Worm (Caenorhabditis elegans): ENCODE measurements around the gene W06A7.4.

W06A7.4 gene

ce11 chrV:14824124-14824523, at the start of gene W06A7.4:
Gene W06A7.4 (plus strand): TSS chrV:14824424.
- TF ChIP-seq snpc-1.3 (tag; optimal IDR thresholded peaks at IDR 0.05; ENCODE audit: insufficient read depth): no peak
- TF ChIP-seq F37B4.10 (GFP tag; IDR thresholded peaks at IDR 0.05): no peak
- no peak for TF ChIP-seq pbrm-1 (GFP tag; IDR thresholded peaks at IDR 0.05)
- TF ChIP-seq zim-3 (tag; optimal IDR thresholded peaks at IDR 0.05): no peak
- TF ChIP-seq hsf-1 (GFP tag; IDR thresholded peaks at IDR 0.05): no peak
- no peak for TF ChIP-seq bed-1 (GFP tag; IDR thresholded peaks at IDR 0.05)
- no peak for TF ChIP-seq K11D2.4 (GFP tag; IDR thresholded peaks at IDR 0.05)
- TF ChIP-seq lin-54 (GFP tag; optimal IDR thresholded peaks at IDR 0.05): no peak
- TF ChIP-seq ceh-91 (GFP tag; IDR thresholded peaks at IDR 0.05): no peak
- TF ChIP-seq repo-1 (tag; optimal IDR thresholded peaks at IDR 0.05): no peak
- no peak for TF ChIP-seq F22D6.2 (tag; optimal IDR thresholded peaks at IDR 0.05)
- no peak for TF ChIP-seq lsl-1 (GFP tag; optimal IDR thresholded peaks at IDR 0.05)
- TF ChIP-seq sptf-2 (GFP tag; optimal IDR thresholded peaks at IDR 0.05): no peak
- TF ChIP-seq hrde-1 (tag; optimal IDR thresholded peaks at IDR 0.05; ENCODE audit: borderline replicate concordance): no peak
- TF ChIP-seq madf-6 (GFP tag; IDR thresholded peaks at IDR 0.05): no peak
- no peak for TF ChIP-seq nfya-1 (tag; optimal IDR thresholded peaks at IDR 0.05; ENCODE audit: borderline replicate concordance, insufficient read depth)
- no peak for TF ChIP-seq die-1 (tag; optimal IDR thresholded peaks at IDR 0.05)
- TF ChIP-seq attf-5 (GFP tag; optimal IDR thresholded peaks at IDR 0.05): no peak

- TF ChIP-seq mxl-1 (tag; optimal IDR thresholded peaks at IDR 0.05) (no peak), Y95B8A.8 (GFP tag; IDR thresholded peaks at IDR 0.05) (no peak), hmg-20 (GFP tag; IDR thresholded peaks at IDR 0.05) (no peak), ccch-3 (GFP tag; optimal IDR thresholded peaks at IDR 0.05) (no peak), attf-6 (GFP tag; IDR thresholded peaks at IDR 0.05) (no peak), ama-1 (optimal IDR thresholded peaks at IDR 0.05) (no peak), ama-1 (GFP tag; optimal IDR thresholded peaks at IDR 0.05) (no peak), mel-28 (tag; optimal IDR thresholded peaks at IDR 0.05; ENCODE audit: borderline replicate concordance) (no peak)
Observed at ce11 chrV:14779644-14780043, 44.6 kb upstream of the W06A7.4 start, which contains the start of the genes scrm-7 and Y50E8A.10. Gene scrm-7 (minus strand): TSS chrV:14779744. Gene Y50E8A.10 (plus strand): TSS chrV:14779996.

- no peak for TF ChIP-seq somi-1 (GFP tag; optimal IDR thresholded peaks at IDR 0.05)
- TF ChIP-seq F55B11.4 (tag; optimal IDR thresholded peaks at IDR 0.05; ENCODE audit: borderline replicate concordance, insufficient read depth): no peak
- no peak for TF ChIP-seq xnd-1 (tag; optimal IDR thresholded peaks at IDR 0.05)
- TF ChIP-seq lag-1 (GFP tag; IDR thresholded peaks at IDR 0.05): no peak
- no peak for TF ChIP-seq nhr-27 (tag; optimal IDR thresholded peaks at IDR 0.05)
- no peak for TF ChIP-seq Y95B8A.8 (GFP tag; IDR thresholded peaks at IDR 0.05)
- TF ChIP-seq lsy-27 (tag; optimal IDR thresholded peaks at IDR 0.05; ENCODE audit: borderline replicate concordance, insufficient read depth): no peak
- TF ChIP-seq tbp1 (GFP tag; optimal IDR thresholded peaks at IDR 0.05): no peak
- no peak for TF ChIP-seq him-1 (tag; optimal IDR thresholded peaks at IDR 0.05)
- no peak for TF ChIP-seq egl-44 (GFP tag; IDR thresholded peaks at IDR 0.05)
- no peak for TF ChIP-seq tlf-1 (GFP tag; optimal IDR thresholded peaks at IDR 0.05)
- TF ChIP-seq mcd-1 (GFP tag; IDR thresholded peaks at IDR 0.05): no peak
- no peak for TF ChIP-seq K12H6.12 (tag; optimal IDR thresholded peaks at IDR 0.05)
- no peak for TF ChIP-seq athp-1 (tag; optimal IDR thresholded peaks at IDR 0.05)
- no peak for TF ChIP-seq sptf-2 (GFP tag; optimal IDR thresholded peaks at IDR 0.05)
Observed at ce11 chrV:14781130-14781529, 43.1 kb upstream of the W06A7.4 start, which contains the start of gene Y50E8A.11. Gene Y50E8A.11 (plus strand): TSS chrV:14781430.
